Worm (Caenorhabditis elegans) whole organism, mixed stage, embryonic: ENCODE results near the gene R02E12.4.

Experiments
- elt-3 ChIP-seq: fragments of 150-350 bp; optimal IDR thresholded peaks from 2 replicates; lab custom pipeline; 2014; ENCODE audit warnings: missing biosample characterization, missing genetic modification characterization
- nhr-76 ChIP-seq: sonication (generic microtip); optimal IDR thresholded peaks from 2 replicates; lab custom pipeline; 2017; ENCODE audit warnings: missing biosample characterization, missing genetic modification characterization

- TF ChIP-seq elt-3 (no peak), nhr-76 (tag; lab: Kevin White, UChicago) (no peak)
Measured at ce11 chrX:3994418-3994817, 10.7 kb upstream of the R02E12.4 start.
